Worm (Caenorhabditis elegans) whole organism, late embryonic: Measurements from ENCODE around the gene pqn-35.

ENCODE experiments used
- C38D4.7 ChIP-seq: fragments of 200-800 bp; sonication (Bioruptor generic); optimal IDR thresholded peaks from 2 replicates; lab custom pipeline; 2018; ENCODE audit warnings: mild to moderate bottlenecking, missing genetic modification characterization, moderate library complexity, missing compliant biosample characterization
- K02D7.2 ChIP-seq: sonication (generic microtip); optimal IDR thresholded peaks from 2 replicates; lab custom pipeline; 2017; ENCODE audit warnings: mild to moderate bottlenecking, missing genetic modification characterization, missing compliant biosample characterization
- ahr-1 ChIP-seq: sonication (generic microtip); optimal IDR thresholded peaks from 2 replicates; lab custom pipeline; 2016; ENCODE audit warnings: missing genetic modification characterization, missing compliant biosample characterization
- ama-1 ChIP-seq: fragments of 150-350 bp; optimal IDR thresholded peaks from 2 replicates; lab custom pipeline; 2014
- ceh-14 ChIP-seq: sonication (generic microtip); optimal IDR thresholded peaks from 2 replicates; lab custom pipeline; 2016; ENCODE audit warnings: missing genotype, missing genetic modification characterization, missing compliant biosample characterization
- ceh-24 ChIP-seq: sonication (generic microtip); optimal IDR thresholded peaks from 2 replicates; lab custom pipeline; 2016; ENCODE audit warnings: mild to moderate bottlenecking, missing genetic modification characterization, missing compliant biosample characterization
- ceh-30 ChIP-seq: fragments of 150-350 bp; optimal IDR thresholded peaks from 2 replicates; lab custom pipeline; 2014; ENCODE audit warnings: missing biosample characterization, missing genetic modification characterization
- ceh-6 ChIP-seq: fragments of 200-800 bp; sonication (Bioruptor generic); optimal IDR thresholded peaks from 2 replicates; lab custom pipeline; 2018; ENCODE audit warnings: mild to moderate bottlenecking, missing genetic modification characterization, missing compliant biosample characterization
- ceh-9 ChIP-seq: sonication (generic microtip); optimal IDR thresholded peaks from 2 replicates; lab custom pipeline; 2016; ENCODE audit warnings: mild to moderate bottlenecking, missing genetic modification characterization, inconsistent platforms, missing compliant biosample characterization
- che-1 ChIP-seq: sonication (generic microtip); optimal IDR thresholded peaks from 2 replicates; lab custom pipeline; 2016; ENCODE audit warnings: mild to moderate bottlenecking, missing genetic modification characterization, missing compliant biosample characterization
- dve-1 ChIP-seq: sonication (generic microtip); optimal IDR thresholded peaks from 2 replicates; lab custom pipeline; 2017; ENCODE audit warnings: antibody characterized with exemption, mild to moderate bottlenecking, missing genetic modification characterization, missing compliant biosample characterization
- elt-2 ChIP-seq: sonication (generic microtip); optimal IDR thresholded peaks from 2 replicates; lab custom pipeline; 2016; ENCODE audit warnings: missing genetic modification reagents, missing genetic modification characterization, missing compliant biosample characterization
- elt-4 ChIP-seq: sonication (generic microtip); optimal IDR thresholded peaks from 2 replicates; lab custom pipeline; 2016; ENCODE audit warnings: missing genetic modification characterization, missing compliant biosample characterization
- eyg-1 ChIP-seq: sonication (generic microtip); optimal IDR thresholded peaks from 2 replicates; lab custom pipeline; 2016; ENCODE audit warnings: missing genotype, missing genetic modification characterization, missing compliant biosample characterization
- fax-1 ChIP-seq: sonication (generic microtip); optimal IDR thresholded peaks from 2 replicates; lab custom pipeline; 2016; ENCODE audit warnings: missing genotype, missing genetic modification characterization, missing compliant biosample characterization
- fkh-10 ChIP-seq: fragments of 150-350 bp; optimal IDR thresholded peaks from 2 replicates; lab custom pipeline; 2014; ENCODE audit warnings: missing biosample characterization, missing genetic modification reagents, missing genetic modification characterization
- fkh-6 ChIP-seq: sonication (generic microtip); optimal IDR thresholded peaks from 2 replicates; lab custom pipeline; 2016; ENCODE audit warnings: missing genetic modification characterization, missing compliant biosample characterization
- gmeb-2 ChIP-seq: sonication (generic microtip); optimal IDR thresholded peaks from 2 replicates; lab custom pipeline; 2016; ENCODE audit warnings: missing genetic modification characterization, inconsistent platforms, missing compliant biosample characterization
- hlh-15 ChIP-seq: sonication (generic microtip); optimal IDR thresholded peaks from 2 replicates; lab custom pipeline; 2016; ENCODE audit warnings: missing genetic modification characterization, missing compliant biosample characterization
- hlh-6 ChIP-seq: sonication (generic microtip); optimal IDR thresholded peaks from 2 replicates; lab custom pipeline; 2016; ENCODE audit warnings: missing genotype, missing genetic modification characterization, missing compliant biosample characterization
- hlh-8 ChIP-seq: sonication (generic microtip); optimal IDR thresholded peaks from 2 replicates; lab custom pipeline; 2016; ENCODE audit warnings: missing genotype, missing genetic modification characterization, missing compliant biosample characterization
- lim-6 ChIP-seq: sonication (generic microtip); optimal IDR thresholded peaks from 2 replicates; lab custom pipeline; 2016; ENCODE audit warnings: missing genetic modification characterization, missing compliant biosample characterization
- madf-2 ChIP-seq: sonication (generic microtip); optimal IDR thresholded peaks from 2 replicates; lab custom pipeline; 2017; ENCODE audit warnings: missing genetic modification characterization, missing compliant biosample characterization
- npax-4 ChIP-seq: sonication (generic microtip); optimal IDR thresholded peaks from 2 replicates; lab custom pipeline; 2016; ENCODE audit warnings: missing genetic modification characterization, missing compliant biosample characterization
- odd-2 ChIP-seq: sonication (generic microtip); optimal IDR thresholded peaks from 2 replicates; lab custom pipeline; 2017; ENCODE audit warnings: antibody characterized with exemption, mild to moderate bottlenecking, missing genetic modification characterization, missing compliant biosample characterization
- pag-3 ChIP-seq: sonication (generic microtip); optimal IDR thresholded peaks from 2 replicates; lab custom pipeline; 2016; ENCODE audit warnings: missing compliant biosample characterization, missing genetic modification characterization, borderline replicate concordance
- pat-9 ChIP-seq: fragments of 200-800 bp; sonication (Bioruptor generic); optimal IDR thresholded peaks from 2 replicates; lab custom pipeline; 2018; ENCODE audit warnings: mild to moderate bottlenecking, missing genetic modification characterization, moderate library complexity, missing compliant biosample characterization
- pha-2 ChIP-seq: sonication (generic microtip); optimal IDR thresholded peaks from 2 replicates; lab custom pipeline; 2017; ENCODE audit warnings: mild to moderate bottlenecking, missing genetic modification characterization, missing compliant biosample characterization
- pha-4 ChIP-seq: fragments of 150-350 bp; optimal IDR thresholded peaks from 2 replicates; lab custom pipeline; 2018; ENCODE audit warnings: missing biosample characterization, missing genetic modification reagents, missing genetic modification characterization
- pqm-1 ChIP-seq: sonication (generic microtip); optimal IDR thresholded peaks from 2 replicates; lab custom pipeline; 2016; ENCODE audit warnings: missing genetic modification characterization, missing compliant biosample characterization
- ref-2 ChIP-seq: sonication (generic microtip); optimal IDR thresholded peaks from 2 replicates; lab custom pipeline; 2016; ENCODE audit warnings: missing genetic modification characterization, missing compliant biosample characterization
- sdc-2 ChIP-seq: sonication (generic microtip); optimal IDR thresholded peaks from 2 replicates; lab custom pipeline; 2016; ENCODE audit warnings: missing genotype, missing genetic modification characterization, missing compliant biosample characterization
- sox-4 ChIP-seq: sonication (generic microtip); optimal IDR thresholded peaks from 2 replicates; lab custom pipeline; 2017; ENCODE audit warnings: mild to moderate bottlenecking, missing genetic modification characterization, inconsistent platforms, missing compliant biosample characterization
- syd-9 ChIP-seq: sonication (generic microtip); optimal IDR thresholded peaks from 2 replicates; lab custom pipeline; 2016; ENCODE audit warnings: mild to moderate bottlenecking, missing genetic modification characterization, moderate library complexity, missing compliant biosample characterization
- tbx-2 ChIP-seq: sonication (generic microtip); optimal IDR thresholded peaks from 2 replicates; lab custom pipeline; 2016; ENCODE audit warnings: missing genetic modification characterization, missing compliant biosample characterization
- unc-42 ChIP-seq: sonication (generic microtip); optimal IDR thresholded peaks from 2 replicates; lab custom pipeline; 2016; ENCODE audit warnings: missing genotype, missing genetic modification characterization, missing compliant biosample characterization
- ztf-16 ChIP-seq: sonication (generic microtip); optimal IDR thresholded peaks from 2 replicates; lab custom pipeline; 2017; ENCODE audit warnings: missing genetic modification characterization, missing compliant biosample characterization

The pqn-35 gene

DNA sequence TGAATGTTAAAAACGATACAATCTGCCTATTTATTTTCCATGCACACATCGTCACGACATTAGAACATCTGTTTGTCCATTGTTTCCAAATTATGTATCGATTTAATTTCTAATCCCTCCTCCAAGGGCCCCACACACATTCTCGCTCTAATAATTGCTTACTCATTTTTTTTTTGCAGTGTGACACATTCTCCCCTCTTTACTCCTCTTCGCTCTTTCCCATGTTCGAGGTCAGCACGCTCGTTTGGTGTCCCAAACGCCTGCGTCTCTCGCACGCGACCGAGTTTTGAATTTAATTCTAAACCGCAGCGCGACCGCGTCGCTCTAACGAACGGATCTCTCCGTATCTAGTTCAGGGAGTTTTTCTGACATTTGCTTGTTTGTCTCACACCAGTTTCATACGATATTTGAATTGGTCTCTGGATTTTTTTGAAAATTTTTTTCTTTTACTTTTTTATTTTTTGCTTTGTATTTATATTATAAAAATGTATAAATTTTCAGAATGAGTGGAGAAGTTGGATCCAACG lies 59.9 kb downstream of the pqn-35 start, which contains the start of the genes clec-140 and hmg-11 (continued):
- TF ChIP-seq ztf-16: no peak
- TF ChIP-seq ceh-30 (tag; lab: Kevin White, UChicago): no peak
- no peak for TF ChIP-seq gmeb-2 (tag; lab: Kevin White, UChicago)
- no peak for TF ChIP-seq C38D4.7 (GFP tag; lab: Kevin White, UChicago)
- TF ChIP-seq pha-2 (tag; lab: Kevin White, UChicago): no peak
- TF ChIP-seq dve-1 (tag; lab: Kevin White, UChicago): no peak
- no peak for TF ChIP-seq npax-4 (tag; lab: Kevin White, UChicago)
- no peak for TF ChIP-seq ahr-1 (tag; lab: Kevin White, UChicago)
- no peak for TF ChIP-seq madf-2 (tag; lab: Kevin White, UChicago)
- TF ChIP-seq sox-4 (tag; lab: Kevin White, UChicago): no peak
- TF ChIP-seq pag-3: no peak
- no peak for TF ChIP-seq ceh-9 (tag; lab: Kevin White, UChicago)
- TF ChIP-seq ama-1: no peak
- peak; percentile 37 for TF ChIP-seq syd-9 (tag; lab: Kevin White, UChicago)
- TF ChIP-seq odd-2: no peak
- TF ChIP-seq K02D7.2 (tag; lab: Kevin White, UChicago): no peak
- peak; percentile 93 for TF ChIP-seq unc-42 (tag; lab: Kevin White, UChicago)
- TF ChIP-seq tbx-2 (tag; lab: Kevin White, UChicago): peak; percentile 71
- TF ChIP-seq ref-2 (tag; lab: Kevin White, UChicago): peak; percentile 57
- no peak for TF ChIP-seq pha-4
- peak; percentile 31 for TF ChIP-seq lim-6 (tag; lab: Kevin White, UChicago)
- no peak for TF ChIP-seq che-1 (tag; lab: Kevin White, UChicago)
- TF ChIP-seq pqm-1 (tag; lab: Kevin White, UChicago): no peak

- no peak for TF ChIP-seq hlh-8 (tag; lab: Kevin White, UChicago)
- TF ChIP-seq fax-1 (tag; lab: Kevin White, UChicago): no peak
- TF ChIP-seq hlh-6 (tag; lab: Kevin White, UChicago): no peak
- TF ChIP-seq ceh-14 (tag; lab: Kevin White, UChicago): no peak
- TF ChIP-seq unc-42 (tag; lab: Kevin White, UChicago): no peak
- TF ChIP-seq ceh-30 (tag; lab: Kevin White, UChicago): no peak
Measured at ce11 chrII:4673242-4673641, 60.4 kb downstream of the pqn-35 start.

ce11 chrII:4673670-4674069 lies 60.9 kb downstream of the pqn-35 start:
- no peak for TF ChIP-seq fkh-6 (tag; lab: Kevin White, UChicago)
- no peak for TF ChIP-seq pat-9 (tag; lab: Kevin White, UChicago)
- no peak for TF ChIP-seq fkh-10 (GFP tag; lab: Kevin White, UChicago)
- no peak for TF ChIP-seq tbx-2 (tag; lab: Kevin White, UChicago)
- no peak for TF ChIP-seq fax-1 (tag; lab: Kevin White, UChicago)
- TF ChIP-seq ceh-14 (tag; lab: Kevin White, UChicago): no peak
- TF ChIP-seq ceh-9 (tag; lab: Kevin White, UChicago): no peak
- TF ChIP-seq sdc-2 (tag; lab: Kevin White, UChicago): no peak
- TF ChIP-seq eyg-1 (tag; lab: Kevin White, UChicago): no peak
- TF ChIP-seq ama-1: no peak
- TF ChIP-seq hlh-15 (tag; lab: Kevin White, UChicago): no peak
- TF ChIP-seq ceh-24 (tag; lab: Kevin White, UChicago): no peak
- TF ChIP-seq elt-4 (tag; lab: Kevin White, UChicago): no peak

- peak; percentile 64 for TF ChIP-seq elt-2 (tag; lab: Kevin White, UChicago)
- no peak for TF ChIP-seq ceh-6 (GFP tag; lab: Kevin White, UChicago)
Measured at ce11 chrII:4674188-4674587, 61.4 kb downstream of the pqn-35 start.
